Fruit fly (Drosophila melanogaster) whole organism, prepupa: ENCODE data around the gene futsch.

Experiments
- CG1621 ChIP-seq: fragments of 200-800 bp; sonication (Bioruptor generic); optimal IDR thresholded peaks from 3 replicates; lab custom pipeline; 2018; ENCODE audit warnings: missing biosample characterization, mild to moderate bottlenecking, missing genetic modification characterization
- CG16779 ChIP-seq: fragments of 200-800 bp; sonication (Bioruptor generic); optimal IDR thresholded peaks from 3 replicates; lab custom pipeline; 2017; ENCODE audit warnings: missing biosample characterization, mild to moderate bottlenecking, missing genetic modification characterization

dm6 chrX:1398455-1399055, 10.3 kb upstream of the futsch start:
- peak; percentile 77 for TF ChIP-seq CG1621 (tag; lab: Kevin White, UChicago)
- peak; percentile 51 for TF ChIP-seq CG16779 (tag; lab: Kevin White, UChicago)
